Worm (Caenorhabditis elegans) whole organism, young adult: ENCODE measurements around the gene C56A3.5.
A peak's percentile ranks its signal among the peaks of the same experiment; 100 is the strongest.

Experiments
- B0035.1 ChIP-seq: sonication (generic microtip); optimal IDR thresholded peaks from 2 replicates; lab custom pipeline; 2016; ENCODE audit warnings: missing genetic modification characterization, mild to moderate bottlenecking, missing compliant biosample characterization, missing genotype, missing genetic modification reagents
- B0336.3 ChIP-seq: fragments of 200-800 bp; sonication (Bioruptor generic); IDR thresholded peaks from 2 replicates; pipeline ENCODE4 v1.3.6; 2022; ENCODE audit warnings: missing genetic modification characterization, missing compliant biosample characterization
- C06A6.2 ChIP-seq: fragments of 200-800 bp; sonication (Bioruptor generic); conservative IDR thresholded peaks from 2 replicates; pipeline ENCODE4 v1.3.6; 2022; ENCODE audit warnings: missing genetic modification characterization, missing compliant biosample characterization
- D2030.7 ChIP-seq: fragments of 200-800 bp; sonication (Bioruptor generic); IDR thresholded peaks from 2 replicates; pipeline ENCODE4 v1.3.6; 2022; ENCODE audit warnings: missing genetic modification reagents, missing genetic modification characterization, missing compliant biosample characterization
- F23B12.7 ChIP-seq: sonication (generic microtip); optimal IDR thresholded peaks from 2 replicates; lab custom pipeline; 2017; ENCODE audit warnings: missing genetic modification characterization, mild to moderate bottlenecking, missing compliant biosample characterization, antibody characterized with exemption, moderate library complexity; ENCODE audit not compliant: insufficient read depth
- F33H1.4 ChIP-seq: fragments of 200-800 bp; sonication (Bioruptor generic); IDR thresholded peaks from 2 replicates; pipeline ENCODE4 v1.3.6; 2022; ENCODE audit warnings: missing genetic modification reagents, missing genetic modification characterization, missing compliant biosample characterization
- F39B2.1 ChIP-seq: fragments of 200-800 bp; sonication (Bioruptor generic); IDR thresholded peaks from 2 replicates; pipeline ENCODE4 v1.3.6; 2022; ENCODE audit warnings: missing genetic modification reagents, missing genetic modification characterization, missing compliant biosample characterization
- F49E8.2 ChIP-seq: sonication (generic microtip); optimal IDR thresholded peaks from 3 replicates; lab custom pipeline; 2017; ENCODE audit warnings: missing genetic modification characterization, mild to moderate bottlenecking, missing compliant biosample characterization, antibody characterized with exemption, moderate library complexity; ENCODE audit not compliant: insufficient read depth
- F57A8.1 ChIP-seq: fragments of 200-800 bp; sonication (Bioruptor generic); optimal IDR thresholded peaks from 2 replicates; lab custom pipeline; 2018; ENCODE audit warnings: mild to moderate bottlenecking, missing genetic modification characterization, moderate library complexity, missing compliant biosample characterization
- K12H6.12 ChIP-seq: fragments of 200-800 bp; sonication (Bioruptor generic); optimal IDR thresholded peaks from 2 replicates; lab custom pipeline; 2018; ENCODE audit warnings: mild to moderate bottlenecking, missing genetic modification characterization, missing compliant biosample characterization
- T07F8.4 ChIP-seq: sonication (generic microtip); optimal IDR thresholded peaks from 2 replicates; lab custom pipeline; 2016; ENCODE audit warnings: mild to moderate bottlenecking, missing genetic modification characterization, moderate library complexity, missing compliant biosample characterization
- T26A5.8 ChIP-seq: sonication (generic microtip); optimal IDR thresholded peaks from 2 replicates; lab custom pipeline; 2016; ENCODE audit warnings: missing genetic modification characterization, missing compliant biosample characterization
- Y95B8A.8 ChIP-seq: fragments of 200-800 bp; sonication (Bioruptor generic); IDR thresholded peaks from 2 replicates; pipeline ENCODE4 v1.3.6; 2022; ENCODE audit warnings: missing genetic modification reagents, missing genetic modification characterization, missing compliant biosample characterization
- aptf-2 ChIP-seq: fragments of 200-800 bp; sonication (Bioruptor generic); conservative IDR thresholded peaks from 2 replicates; pipeline ENCODE4 v1.3.6; 2022; ENCODE audit warnings: missing genetic modification reagents, missing genetic modification characterization, missing compliant biosample characterization
- aptf-3 ChIP-seq: fragments of 200-800 bp; sonication (Bioruptor generic); IDR thresholded peaks from 2 replicates; pipeline ENCODE4 v1.3.6; 2022; ENCODE audit warnings: missing genetic modification characterization, missing compliant biosample characterization
- athp-1 ChIP-seq: sonication (generic microtip); optimal IDR thresholded peaks from 2 replicates; lab custom pipeline; 2017; ENCODE audit warnings: mild to moderate bottlenecking, missing genetic modification characterization, missing compliant biosample characterization
- attf-3 ChIP-seq: fragments of 200-800 bp; sonication (Bioruptor generic); conservative IDR thresholded peaks from 2 replicates; pipeline ENCODE4 v1.3.6; 2022; ENCODE audit warnings: missing genetic modification reagents, missing genetic modification characterization, missing compliant biosample characterization
- attf-6 ChIP-seq: fragments of 200-800 bp; sonication (Bioruptor generic); IDR thresholded peaks from 2 replicates; pipeline ENCODE4 v1.3.6; 2022; ENCODE audit warnings: missing genetic modification reagents, missing genetic modification characterization, missing compliant biosample characterization
- bed-1 ChIP-seq: fragments of 200-800 bp; sonication (Bioruptor generic); IDR thresholded peaks from 2 replicates; pipeline ENCODE4 v1.3.6; 2022; ENCODE audit warnings: missing genetic modification reagents, missing genetic modification characterization, missing compliant biosample characterization
- cebp-2 ChIP-seq: fragments of 200-800 bp; sonication (Bioruptor generic); IDR thresholded peaks from 2 replicates; pipeline ENCODE4 v1.3.6; 2022; ENCODE audit warnings: missing genetic modification characterization, missing compliant biosample characterization
- ceh-27 ChIP-seq: fragments of 200-800 bp; sonication (Bioruptor generic); optimal IDR thresholded peaks from 2 replicates; lab custom pipeline; 2018; ENCODE audit warnings: mild to moderate bottlenecking, missing genetic modification characterization, moderate library complexity, missing compliant biosample characterization
- dox-1 ChIP-seq: fragments of 200-800 bp; sonication (Bioruptor generic); IDR thresholded peaks from 2 replicates; pipeline ENCODE4 v1.3.6; 2022; ENCODE audit warnings: missing genetic modification reagents, missing genetic modification characterization, missing compliant biosample characterization
- dpff-1 ChIP-seq: sonication (generic microtip); optimal IDR thresholded peaks from 2 replicates; lab custom pipeline; 2017; ENCODE audit warnings: mild to moderate bottlenecking, missing genetic modification characterization, missing compliant biosample characterization
- fkh-3 ChIP-seq: sonication (generic microtip); optimal IDR thresholded peaks from 2 replicates; lab custom pipeline; 2016; ENCODE audit warnings: mild to moderate bottlenecking, missing genetic modification characterization, missing compliant biosample characterization
- him-1 ChIP-seq: sonication (generic microtip); optimal IDR thresholded peaks from 2 replicates; lab custom pipeline; 2016; ENCODE audit warnings: missing genotype, missing genetic modification reagents, missing genetic modification characterization, missing compliant biosample characterization
- hlh-26 ChIP-seq: fragments of 200-800 bp; sonication (Bioruptor generic); conservative IDR thresholded peaks from 2 replicates; pipeline ENCODE4 v1.3.6; 2022; ENCODE audit warnings: missing genetic modification reagents, missing genetic modification characterization, missing compliant biosample characterization
- let-607 ChIP-seq, 2 experiments: fragments of 200-800 bp in 1 of 2; sonication (Bioruptor generic) in 1 of 2; sonication (generic microtip) in 1 of 2; optimal IDR thresholded peaks; 2 replicates each; lab custom pipeline; 2016 to 2018; ENCODE audit warnings: mild to moderate bottlenecking in 2 of 2, missing compliant biosample characterization in 2 of 2, missing genetic modification characterization in 2 of 2, moderate library complexity in 2 of 2, missing genotype in 1 of 2
- lin-40 ChIP-seq: sonication (generic microtip); optimal IDR thresholded peaks from 2 replicates; lab custom pipeline; 2016; ENCODE audit warnings: missing genetic modification characterization, mild to moderate bottlenecking, missing compliant biosample characterization, missing genotype, missing genetic modification reagents
- lin-54 ChIP-seq: fragments of 200-800 bp; sonication (Bioruptor generic); optimal IDR thresholded peaks from 2 replicates; lab custom pipeline; 2018; ENCODE audit warnings: mild to moderate bottlenecking, missing genetic modification characterization, missing compliant biosample characterization
- lir-1 ChIP-seq: fragments of 200-800 bp; sonication (Bioruptor generic); conservative IDR thresholded peaks from 2 replicates; pipeline ENCODE4 v1.3.6; 2022; ENCODE audit warnings: missing genetic modification reagents, missing genetic modification characterization, missing compliant biosample characterization
- madf-3 ChIP-seq: fragments of 200-800 bp; sonication (Bioruptor generic); IDR thresholded peaks from 2 replicates; pipeline ENCODE4 v1.3.6; 2022; ENCODE audit warnings: missing genetic modification reagents, missing genetic modification characterization, missing compliant biosample characterization
- madf-6 ChIP-seq: fragments of 200-800 bp; sonication (Bioruptor generic); IDR thresholded peaks from 2 replicates; pipeline ENCODE4 v1.3.6; 2022; ENCODE audit warnings: missing genetic modification reagents, missing genetic modification characterization, missing compliant biosample characterization
- mes-4 ChIP-seq: sonication (generic microtip); optimal IDR thresholded peaks from 2 replicates; lab custom pipeline; 2016; ENCODE audit warnings: missing genotype, missing genetic modification characterization, missing compliant biosample characterization
- nfya-1 ChIP-seq: sonication (generic microtip); optimal IDR thresholded peaks from 2 replicates; lab custom pipeline; 2017; ENCODE audit warnings: antibody characterized with exemption, missing compliant biosample characterization, missing genetic modification characterization, borderline replicate concordance; ENCODE audit not compliant: insufficient read depth
- nfya-2 ChIP-seq: fragments of 200-800 bp; sonication (Bioruptor generic); IDR thresholded peaks from 2 replicates; pipeline ENCODE4 v1.3.6; 2022; ENCODE audit warnings: missing genetic modification reagents, missing genetic modification characterization, missing compliant biosample characterization
- nfyb-1 ChIP-seq: fragments of 200-800 bp; sonication (Bioruptor generic); IDR thresholded peaks from 2 replicates; pipeline ENCODE4 v1.3.6; 2022; ENCODE audit warnings: missing genetic modification reagents, missing genetic modification characterization, missing compliant biosample characterization
- pha-4 ChIP-seq: fragments of 150-350 bp; sonication (generic microtip); optimal IDR thresholded peaks from 2 replicates; lab custom pipeline; 2014; ENCODE audit warnings: missing biosample characterization, missing genetic modification reagents, missing genetic modification characterization
- sdz-38 ChIP-seq: sonication (generic microtip); optimal IDR thresholded peaks from 2 replicates; lab custom pipeline; 2016; ENCODE audit warnings: missing genotype, missing genetic modification characterization, missing compliant biosample characterization
- sea-2 ChIP-seq: fragments of 200-800 bp; sonication (Bioruptor generic); IDR thresholded peaks from 2 replicates; pipeline ENCODE4 v1.3.6; 2022; ENCODE audit warnings: missing genetic modification characterization, missing compliant biosample characterization
- snpc-3.4 ChIP-seq: sonication (generic microtip); optimal IDR thresholded peaks from 2 replicates; lab custom pipeline; 2017; ENCODE audit warnings: missing genetic modification characterization, mild to moderate bottlenecking, missing compliant biosample characterization, antibody characterized with exemption, moderate library complexity, missing genotype, missing genetic modification reagents
- tbx-9 ChIP-seq: sonication (generic microtip); optimal IDR thresholded peaks from 2 replicates; lab custom pipeline; 2016; ENCODE audit warnings: borderline replicate concordance, missing genetic modification characterization, inconsistent platforms, missing compliant biosample characterization
- xnd-1 ChIP-seq: sonication (generic microtip); optimal IDR thresholded peaks from 2 replicates; lab custom pipeline; 2016; ENCODE audit warnings: missing genotype, missing genetic modification reagents, missing genetic modification characterization, missing compliant biosample characterization
- ztf-6 ChIP-seq: fragments of 200-800 bp; sonication (Bioruptor generic); IDR thresholded peaks from 2 replicates; pipeline ENCODE4 v1.3.6; 2022; ENCODE audit warnings: missing genetic modification reagents, missing genetic modification characterization, missing compliant biosample characterization

C56A3.5 gene

ce11 chrV:13536058-13536579, 15.6 kb upstream of the C56A3.5 start, which contains the start of gene frpr-5:
TSS of gene frpr-5 (minus strand) at chrV:13536108.
- TF ChIP-seq lir-1 (no peak), athp-1 (no peak), bed-1 (GFP tag; lab: Robert Waterston, UW) (no peak), aptf-2 (GFP tag; lab: Robert Waterston, UW) (no peak), ztf-6 (GFP tag; lab: Robert Waterston, UW) (no peak), him-1 (tag; lab: Kevin White, UChicago) (no peak), lin-54 (GFP tag; lab: Kevin White, UChicago) (no peak), F57A8.1 (GFP tag; lab: Kevin White, UChicago) (no peak)

ce11 chrV:13556297-13556696, 4.5 kb downstream of the C56A3.5 start, which contains the start of gene C56A3.6:
TSS of gene C56A3.6 (minus strand) at chrV:13556397.
- TF ChIP-seq F49E8.2 (tag; lab: Kevin White, UChicago) (no peak), fkh-3 (tag; lab: Kevin White, UChicago) (no peak), F57A8.1 (GFP tag; lab: Kevin White, UChicago) (no peak), D2030.7 (GFP tag; lab: Robert Waterston, UW) (no peak), B0336.3 (GFP tag; lab: Robert Waterston, UW) (no peak), nfya-2 (GFP tag; lab: Robert Waterston, UW) (no peak), sea-2 (GFP tag; lab: Robert Waterston, UW) (no peak), athp-1 (no peak), aptf-3 (GFP tag; lab: Robert Waterston, UW) (no peak)

ce11 chrV:13556746-13557145, 5.0 kb downstream of the C56A3.5 start, which contains the start of gene cav-2:
TSS of gene cav-2 (plus strand) at chrV:13557104.
- TF ChIP-seq lin-54 (GFP tag; lab: Kevin White, UChicago) (peak; percentile 95), cebp-2 (GFP tag; lab: Robert Waterston, UW) (no peak), F33H1.4 (GFP tag; lab: Robert Waterston, UW) (peak; percentile 44), nfya-1 (no peak), B0035.1 (peak; percentile 88), ztf-6 (GFP tag; lab: Robert Waterston, UW) (no peak), xnd-1 (tag; lab: Kevin White, UChicago) (peak; percentile 4), F39B2.1 (GFP tag; lab: Robert Waterston, UW) (no peak), aptf-3 (GFP tag; lab: Robert Waterston, UW) (no peak), madf-3 (GFP tag; lab: Robert Waterston, UW) (no peak; the same call in 1 of the 2 replicates), nfyb-1 (peak; percentile 52; the same call in 1 of the 2 replicates), T26A5.8 (tag; lab: Kevin White, UChicago) (no peak), bed-1 (GFP tag; lab: Robert Waterston, UW) (no peak), C06A6.2 (GFP tag; lab: Robert Waterston, UW) (0 out of 2 replicates have a peak, but pooled peaks have one; percentile 28), lin-40 (tag; lab: Kevin White, UChicago) (peak; percentile 72), dox-1 (GFP tag; lab: Robert Waterston, UW) (peak; percentile 83), mes-4 (tag; lab: Kevin White, UChicago) (no peak), ceh-27 (GFP tag; lab: Kevin White, UChicago) (peak; percentile 92), attf-3 (GFP tag; lab: Robert Waterston, UW) (peak; percentile 58), sdz-38 (tag; lab: Kevin White, UChicago) (no peak), pha-4 (tag; lab: Kevin White, UChicago) (no peak), snpc-3.4 (tag; lab: Kevin White, UChicago) (no peak), nfya-2 (GFP tag; lab: Robert Waterston, UW) (no peak), T07F8.4 (tag; lab: Kevin White, UChicago) (no peak), F23B12.7 (peak; percentile 18), Y95B8A.8 (peak; percentile 71; the same call in 1 of the 2 replicates), dpff-1 (tag; lab: Kevin White, UChicago) (no peak), hlh-26 (GFP tag; lab: Robert Waterston, UW) (no peak), K12H6.12 (tag; lab: Kevin White, UChicago) (peak; percentile 51), attf-6 (GFP tag; lab: Robert Waterston, UW) (no peak), let-607 (tag; optimal IDR thresholded peaks at IDR 0.05; lab: Kevin White, UChicago) (peak; percentile 22 to 68), tbx-9 (tag; lab: Kevin White, UChicago) (no peak), aptf-2 (GFP tag; lab: Robert Waterston, UW) (0 out of 2 replicates have a peak, but pooled peaks have one; percentile 25), madf-6 (GFP tag; lab: Robert Waterston, UW) (peak; percentile 69)
